Fruit fly (Drosophila melanogaster) whole organism, pupa: Measurements from ENCODE around the gene vih.
A peak's percentile ranks its signal among the peaks of the same experiment; 100 is the strongest.

Experiments used
- CG4496 ChIP-seq: fragments of 200-800 bp; sonication (Bioruptor generic); IDR thresholded peaks from 3 replicates; pipeline ENCODE4 v1.3.6; 2022; ENCODE audit warnings: missing biosample characterization, missing genetic modification characterization
- CG9948 ChIP-seq: fragments of 200-800 bp; sonication (Bioruptor generic); optimal IDR thresholded peaks from 2 replicates; lab custom pipeline; 2018; ENCODE audit warnings: missing biosample characterization, mild to moderate bottlenecking, missing genetic modification characterization, moderate library complexity
- fd96Ca ChIP-seq: fragments of 200-800 bp; sonication (Bioruptor generic); IDR thresholded peaks from 3 replicates; pipeline ENCODE4 v1.3.6; 2022; ENCODE audit warnings: missing biosample characterization, missing genetic modification characterization

- TF ChIP-seq CG9948 (tag; lab: Kevin White, UChicago) (peak; percentile 18), fd96Ca (GFP tag; lab: Robert Waterston, UW) (0 out of 3 replicates have a peak, but pooled peaks have one; percentile 15), CG4496 (GFP tag; lab: Robert Waterston, UW) (0 out of 3 replicates have a peak, but pooled peaks have one; percentile 32)
Measured at dm6 chr3L:12496428-12497344, 7.4 kb upstream of the vih start, which contains the start of gene CG10657.
